Worm (Caenorhabditis elegans) whole organism, late embryonic: ENCODE results near the gene ZK285.2.

Experiments
- C08G9.2 ChIP-seq: sonication (generic microtip); optimal IDR thresholded peaks from 2 replicates; lab custom pipeline; 2016; ENCODE audit warnings: mild to moderate bottlenecking, missing genetic modification characterization, moderate library complexity, missing compliant biosample characterization
- C38D4.7 ChIP-seq: fragments of 200-800 bp; sonication (Bioruptor generic); optimal IDR thresholded peaks from 2 replicates; lab custom pipeline; 2018; ENCODE audit warnings: mild to moderate bottlenecking, missing genetic modification characterization, moderate library complexity, missing compliant biosample characterization
- F13H6.1 ChIP-seq: sonication (generic microtip); optimal IDR thresholded peaks from 2 replicates; lab custom pipeline; 2016; ENCODE audit warnings: missing genetic modification characterization, missing compliant biosample characterization
- K02D7.2 ChIP-seq: sonication (generic microtip); optimal IDR thresholded peaks from 2 replicates; lab custom pipeline; 2017; ENCODE audit warnings: mild to moderate bottlenecking, missing genetic modification characterization, missing compliant biosample characterization
- K09A11.1 ChIP-seq: sonication (generic microtip); optimal IDR thresholded peaks from 2 replicates; lab custom pipeline; 2017; ENCODE audit warnings: antibody characterized with exemption, mild to moderate bottlenecking, missing genetic modification characterization, missing compliant biosample characterization; ENCODE audit not compliant: insufficient read depth
- T23F11.4 ChIP-seq: fragments of 200-800 bp; sonication (Bioruptor generic); optimal IDR thresholded peaks from 2 replicates; lab custom pipeline; 2018; ENCODE audit warnings: mild to moderate bottlenecking, missing genetic modification characterization, missing compliant biosample characterization
- ahr-1 ChIP-seq: sonication (generic microtip); optimal IDR thresholded peaks from 2 replicates; lab custom pipeline; 2016; ENCODE audit warnings: missing genetic modification characterization, missing compliant biosample characterization
- ama-1 ChIP-seq: fragments of 150-350 bp; optimal IDR thresholded peaks from 2 replicates; lab custom pipeline; 2014
- ceh-14 ChIP-seq: sonication (generic microtip); optimal IDR thresholded peaks from 2 replicates; lab custom pipeline; 2016; ENCODE audit warnings: missing genotype, missing genetic modification characterization, missing compliant biosample characterization
- ceh-19 ChIP-seq: fragments of 200-800 bp; sonication (Bioruptor generic); optimal IDR thresholded peaks from 2 replicates; lab custom pipeline; 2018; ENCODE audit warnings: mild to moderate bottlenecking, missing genetic modification characterization, missing compliant biosample characterization
- ceh-2 ChIP-seq: sonication (generic microtip); optimal IDR thresholded peaks from 2 replicates; lab custom pipeline; 2016; ENCODE audit warnings: missing genotype, missing genetic modification characterization, missing compliant biosample characterization
- ceh-24 ChIP-seq: sonication (generic microtip); optimal IDR thresholded peaks from 2 replicates; lab custom pipeline; 2016; ENCODE audit warnings: mild to moderate bottlenecking, missing genetic modification characterization, missing compliant biosample characterization
- ceh-31 ChIP-seq: sonication (generic microtip); optimal IDR thresholded peaks from 2 replicates; lab custom pipeline; 2016; ENCODE audit warnings: missing genetic modification characterization, missing compliant biosample characterization
- ceh-48 ChIP-seq: sonication (generic microtip); optimal IDR thresholded peaks from 2 replicates; lab custom pipeline; 2016; ENCODE audit warnings: missing genetic modification characterization, inconsistent platforms, missing compliant biosample characterization
- ceh-6 ChIP-seq: fragments of 200-800 bp; sonication (Bioruptor generic); optimal IDR thresholded peaks from 2 replicates; lab custom pipeline; 2018; ENCODE audit warnings: mild to moderate bottlenecking, missing genetic modification characterization, missing compliant biosample characterization
- che-1 ChIP-seq: sonication (generic microtip); optimal IDR thresholded peaks from 2 replicates; lab custom pipeline; 2016; ENCODE audit warnings: mild to moderate bottlenecking, missing genetic modification characterization, missing compliant biosample characterization
- dmd-4 ChIP-seq: sonication (generic microtip); optimal IDR thresholded peaks from 2 replicates; lab custom pipeline; 2016; ENCODE audit warnings: borderline replicate concordance, missing genetic modification characterization, missing compliant biosample characterization
- elt-2 ChIP-seq: sonication (generic microtip); optimal IDR thresholded peaks from 2 replicates; lab custom pipeline; 2016; ENCODE audit warnings: missing genetic modification reagents, missing genetic modification characterization, missing compliant biosample characterization
- elt-4 ChIP-seq: sonication (generic microtip); optimal IDR thresholded peaks from 2 replicates; lab custom pipeline; 2016; ENCODE audit warnings: missing genetic modification characterization, missing compliant biosample characterization
- ets-4 ChIP-seq: sonication (generic microtip); optimal IDR thresholded peaks from 2 replicates; lab custom pipeline; 2016; ENCODE audit warnings: missing genetic modification characterization, missing compliant biosample characterization
- eyg-1 ChIP-seq: sonication (generic microtip); optimal IDR thresholded peaks from 2 replicates; lab custom pipeline; 2016; ENCODE audit warnings: missing genotype, missing genetic modification characterization, missing compliant biosample characterization
- fkh-10 ChIP-seq: fragments of 150-350 bp; optimal IDR thresholded peaks from 2 replicates; lab custom pipeline; 2014; ENCODE audit warnings: missing biosample characterization, missing genetic modification reagents, missing genetic modification characterization
- gmeb-2 ChIP-seq: sonication (generic microtip); optimal IDR thresholded peaks from 2 replicates; lab custom pipeline; 2016; ENCODE audit warnings: missing genetic modification characterization, inconsistent platforms, missing compliant biosample characterization
- hlh-15 ChIP-seq: sonication (generic microtip); optimal IDR thresholded peaks from 2 replicates; lab custom pipeline; 2016; ENCODE audit warnings: missing genetic modification characterization, missing compliant biosample characterization
- hlh-6 ChIP-seq: sonication (generic microtip); optimal IDR thresholded peaks from 2 replicates; lab custom pipeline; 2016; ENCODE audit warnings: missing genotype, missing genetic modification characterization, missing compliant biosample characterization
- lim-6 ChIP-seq: sonication (generic microtip); optimal IDR thresholded peaks from 2 replicates; lab custom pipeline; 2016; ENCODE audit warnings: missing genetic modification characterization, missing compliant biosample characterization
- lin-11 ChIP-seq: fragments of 200-800 bp; sonication (Bioruptor generic); optimal IDR thresholded peaks from 2 replicates; lab custom pipeline; 2018; ENCODE audit warnings: mild to moderate bottlenecking, missing genetic modification characterization, missing compliant biosample characterization
- mec-3 ChIP-seq: sonication (generic microtip); optimal IDR thresholded peaks from 2 replicates; lab custom pipeline; 2016; ENCODE audit warnings: borderline replicate concordance, missing genetic modification characterization, missing compliant biosample characterization
- nhr-232 ChIP-seq: sonication (generic microtip); optimal IDR thresholded peaks from 2 replicates; lab custom pipeline; 2016; ENCODE audit warnings: missing genetic modification characterization, missing compliant biosample characterization
- pag-3 ChIP-seq: sonication (generic microtip); optimal IDR thresholded peaks from 2 replicates; lab custom pipeline; 2016; ENCODE audit warnings: missing compliant biosample characterization, missing genetic modification characterization, borderline replicate concordance
- pat-9 ChIP-seq: fragments of 200-800 bp; sonication (Bioruptor generic); optimal IDR thresholded peaks from 2 replicates; lab custom pipeline; 2018; ENCODE audit warnings: mild to moderate bottlenecking, missing genetic modification characterization, moderate library complexity, missing compliant biosample characterization
- pha-2 ChIP-seq: sonication (generic microtip); optimal IDR thresholded peaks from 2 replicates; lab custom pipeline; 2017; ENCODE audit warnings: mild to moderate bottlenecking, missing genetic modification characterization, missing compliant biosample characterization
- pros-1 ChIP-seq: fragments of 150-350 bp; optimal IDR thresholded peaks from 2 replicates; lab custom pipeline; 2014; ENCODE audit warnings: missing biosample characterization, missing genetic modification reagents, missing genetic modification characterization
- rnt-1 ChIP-seq: sonication (generic microtip); optimal IDR thresholded peaks from 2 replicates; lab custom pipeline; 2016; ENCODE audit warnings: missing genetic modification characterization, missing compliant biosample characterization
- sox-4 ChIP-seq: sonication (generic microtip); optimal IDR thresholded peaks from 2 replicates; lab custom pipeline; 2017; ENCODE audit warnings: mild to moderate bottlenecking, missing genetic modification characterization, inconsistent platforms, missing compliant biosample characterization
- syd-9 ChIP-seq: sonication (generic microtip); optimal IDR thresholded peaks from 2 replicates; lab custom pipeline; 2016; ENCODE audit warnings: mild to moderate bottlenecking, missing genetic modification characterization, moderate library complexity, missing compliant biosample characterization
- tbx-7 ChIP-seq: sonication (generic microtip); optimal IDR thresholded peaks from 2 replicates; lab custom pipeline; 2016; ENCODE audit warnings: missing genotype, missing genetic modification characterization, missing compliant biosample characterization
- ttx-3 ChIP-seq: sonication (generic microtip); optimal IDR thresholded peaks from 2 replicates; lab custom pipeline; 2016; ENCODE audit warnings: missing genetic modification reagents, missing genetic modification characterization, missing compliant biosample characterization
- unc-42 ChIP-seq: sonication (generic microtip); optimal IDR thresholded peaks from 2 replicates; lab custom pipeline; 2016; ENCODE audit warnings: missing genotype, missing genetic modification characterization, missing compliant biosample characterization
- unc-55 ChIP-seq: sonication (generic microtip); optimal IDR thresholded peaks from 2 replicates; lab custom pipeline; 2017; ENCODE audit warnings: missing biosample characterization, missing genetic modification reagents, missing genetic modification characterization

ZK285.2 gene

ce11 chrV:16024300-16024699, 22.4 kb upstream of the ZK285.2 start, which contains the start of gene T10C6.6:
TSS of gene T10C6.6 (plus strand) at chrV:16024326.
- TF ChIP-seq ceh-24 (tag; lab: Kevin White, UChicago): no peak
- TF ChIP-seq K09A11.1 (tag; lab: Kevin White, UChicago): no peak
- peak; percentile 44 for TF ChIP-seq elt-2 (tag; lab: Kevin White, UChicago)
- no peak for TF ChIP-seq dmd-4

- no peak for TF ChIP-seq F13H6.1 (tag; lab: Kevin White, UChicago)
- no peak for TF ChIP-seq ttx-3
Measured at ce11 chrV:16024917-16025316, 21.8 kb upstream of the ZK285.2 start.

- TF ChIP-seq syd-9 (tag; lab: Kevin White, UChicago): no peak
- TF ChIP-seq pha-2 (tag; lab: Kevin White, UChicago): no peak
- TF ChIP-seq K02D7.2: no peak
- TF ChIP-seq ceh-19 (GFP tag; lab: Kevin White, UChicago): no peak
- no peak for TF ChIP-seq lin-11
- no peak for TF ChIP-seq nhr-232 (tag; lab: Kevin White, UChicago)
- TF ChIP-seq T23F11.4 (GFP tag; lab: Kevin White, UChicago): no peak
- TF ChIP-seq che-1: no peak
- no peak for TF ChIP-seq ceh-48 (tag; lab: Kevin White, UChicago)
- no peak for TF ChIP-seq pag-3 (tag; lab: Kevin White, UChicago)
- no peak for TF ChIP-seq tbx-7 (tag; lab: Kevin White, UChicago)
- TF ChIP-seq ceh-6 (GFP tag; lab: Kevin White, UChicago): no peak
- no peak for TF ChIP-seq pat-9 (tag; lab: Kevin White, UChicago)
- TF ChIP-seq dmd-4: no peak
- TF ChIP-seq rnt-1 (tag; lab: Kevin White, UChicago): no peak
- TF ChIP-seq unc-42 (tag; lab: Kevin White, UChicago): no peak
- no peak for TF ChIP-seq C08G9.2 (tag; lab: Kevin White, UChicago)
- no peak for TF ChIP-seq C38D4.7 (GFP tag; lab: Kevin White, UChicago)
- no peak for TF ChIP-seq gmeb-2 (tag; lab: Kevin White, UChicago)
Measured at ce11 chrV:16029237-16029636, 17.4 kb upstream of the ZK285.2 start.

- no peak for TF ChIP-seq hlh-15
- TF ChIP-seq mec-3 (tag; lab: Kevin White, UChicago): no peak
- no peak for TF ChIP-seq eyg-1 (tag; lab: Kevin White, UChicago)
- TF ChIP-seq ceh-24 (tag; lab: Kevin White, UChicago): no peak
- TF ChIP-seq syd-9 (tag; lab: Kevin White, UChicago): no peak
- TF ChIP-seq C08G9.2 (tag; lab: Kevin White, UChicago): no peak
Measured at ce11 chrV:16031571-16031970, 15.1 kb upstream of the ZK285.2 start, which contains the start of gene T10C6.7. TSS of gene T10C6.7 (minus strand) at chrV:16031713.

ce11 chrV:16032761-16033160, 13.9 kb upstream of the ZK285.2 start, which contains the start of gene T10C6.16:
TSS of gene T10C6.16 (minus strand) at chrV:16033005.
- no peak for TF ChIP-seq unc-55 (GFP tag; lab: Kevin White, UChicago)
- no peak for TF ChIP-seq K02D7.2
- no peak for TF ChIP-seq ceh-2 (tag; lab: Kevin White, UChicago)
- no peak for TF ChIP-seq dmd-4
- TF ChIP-seq F13H6.1 (tag; lab: Kevin White, UChicago): no peak
- TF ChIP-seq pat-9 (tag; lab: Kevin White, UChicago): no peak
- no peak for TF ChIP-seq ceh-14 (tag; lab: Kevin White, UChicago)
- TF ChIP-seq sox-4 (tag; lab: Kevin White, UChicago): no peak
- no peak for TF ChIP-seq elt-4
- TF ChIP-seq hlh-6 (tag; lab: Kevin White, UChicago): no peak
- TF ChIP-seq pros-1 (tag; lab: Kevin White, UChicago): no peak
- no peak for TF ChIP-seq lim-6
- no peak for TF ChIP-seq elt-2 (tag; lab: Kevin White, UChicago)
- no peak for TF ChIP-seq ama-1
- TF ChIP-seq fkh-10: no peak
- TF ChIP-seq ets-4 (tag; lab: Kevin White, UChicago): no peak
- TF ChIP-seq ahr-1 (tag; lab: Kevin White, UChicago): no peak
- no peak for TF ChIP-seq ceh-19 (GFP tag; lab: Kevin White, UChicago)
- TF ChIP-seq ceh-31 (tag; lab: Kevin White, UChicago): no peak
